Fruit fly (Drosophila melanogaster) whole organism, adult: ENCODE results near the gene aux.

Experiments
- CG33017 ChIP-seq: fragments of 200-800 bp; sonication (Bioruptor generic); optimal IDR thresholded peaks from 2 replicates; lab custom pipeline; 2018; ENCODE audit warnings: missing biosample characterization, mild to moderate bottlenecking, missing genetic modification characterization, moderate library complexity
- Hr96 ChIP-seq: fragments of 200-800 bp; sonication (Bioruptor generic); optimal IDR thresholded peaks from 2 replicates; lab custom pipeline; 2016; ENCODE audit warnings: missing biosample characterization, missing genetic modification characterization
- Mnt ChIP-seq: fragments of 200-800 bp; sonication (Bioruptor generic); optimal IDR thresholded peaks from 2 replicates; lab custom pipeline; 2016; ENCODE audit warnings: missing biosample characterization, mild to moderate bottlenecking, missing genetic modification characterization
- bab1 ChIP-seq: fragments of 200-800 bp; sonication (Bioruptor generic); optimal IDR thresholded peaks from 3 replicates; lab custom pipeline; 2019; ENCODE audit warnings: missing biosample characterization, mild to moderate bottlenecking, missing genetic modification characterization, moderate library complexity
- cnc ChIP-seq, 2 experiments: fragments of >200 bp; optimal IDR thresholded peaks; 2 replicates each; lab custom pipeline; 2017
- kay ChIP-seq: fragments of 200-800 bp; sonication (Bioruptor generic); peaks from one replicate; lab custom pipeline; 2016; ENCODE audit warnings: missing biosample characterization, missing genetic modification characterization, borderline replicate concordance
- ovo ChIP-seq: fragments of 200-800 bp; sonication (Bioruptor generic); optimal IDR thresholded peaks from 2 replicates; lab custom pipeline; 2016; ENCODE audit warnings: missing biosample characterization, missing genetic modification characterization
- tj ChIP-seq: fragments of 200-800 bp; sonication (Bioruptor generic); optimal IDR thresholded peaks from 3 replicates; lab custom pipeline; 2017; ENCODE audit warnings: missing biosample characterization, mild to moderate bottlenecking, missing genetic modification characterization, moderate library complexity
- toe ChIP-seq: fragments of 200-800 bp; sonication (Bioruptor generic); optimal IDR thresholded peaks from 2 replicates; lab custom pipeline; 2016; ENCODE audit warnings: missing biosample characterization, missing genetic modification characterization

- TF ChIP-seq bab1 (GFP tag; lab: Kevin White, UChicago), result no peak
- no peak for TF ChIP-seq toe (GFP tag; lab: Kevin White, UChicago)
- no peak for TF ChIP-seq tj (GFP tag; lab: Kevin White, UChicago)
- TF ChIP-seq ovo (GFP tag; lab: Kevin White, UChicago), result no peak
- no peak for TF ChIP-seq CG33017 (tag; lab: Kevin White, UChicago)
- no peak for TF ChIP-seq cnc (optimal IDR thresholded peaks at IDR 0.05; lab: Kevin White, UChicago)
- no peak for TF ChIP-seq Hr96 (GFP tag; lab: Kevin White, UChicago)
- no peak for TF ChIP-seq Mnt (GFP tag; lab: Kevin White, UChicago)
- TF ChIP-seq kay (GFP tag; lab: Kevin White, UChicago), result no peak
These were observed 56.8 kb downstream of the aux start for dm6 chr3R:4268339-4268738.
